Fruit fly (Drosophila melanogaster): Measurements from ENCODE around the gene CG3597.

CG3597 gene

DNA sequence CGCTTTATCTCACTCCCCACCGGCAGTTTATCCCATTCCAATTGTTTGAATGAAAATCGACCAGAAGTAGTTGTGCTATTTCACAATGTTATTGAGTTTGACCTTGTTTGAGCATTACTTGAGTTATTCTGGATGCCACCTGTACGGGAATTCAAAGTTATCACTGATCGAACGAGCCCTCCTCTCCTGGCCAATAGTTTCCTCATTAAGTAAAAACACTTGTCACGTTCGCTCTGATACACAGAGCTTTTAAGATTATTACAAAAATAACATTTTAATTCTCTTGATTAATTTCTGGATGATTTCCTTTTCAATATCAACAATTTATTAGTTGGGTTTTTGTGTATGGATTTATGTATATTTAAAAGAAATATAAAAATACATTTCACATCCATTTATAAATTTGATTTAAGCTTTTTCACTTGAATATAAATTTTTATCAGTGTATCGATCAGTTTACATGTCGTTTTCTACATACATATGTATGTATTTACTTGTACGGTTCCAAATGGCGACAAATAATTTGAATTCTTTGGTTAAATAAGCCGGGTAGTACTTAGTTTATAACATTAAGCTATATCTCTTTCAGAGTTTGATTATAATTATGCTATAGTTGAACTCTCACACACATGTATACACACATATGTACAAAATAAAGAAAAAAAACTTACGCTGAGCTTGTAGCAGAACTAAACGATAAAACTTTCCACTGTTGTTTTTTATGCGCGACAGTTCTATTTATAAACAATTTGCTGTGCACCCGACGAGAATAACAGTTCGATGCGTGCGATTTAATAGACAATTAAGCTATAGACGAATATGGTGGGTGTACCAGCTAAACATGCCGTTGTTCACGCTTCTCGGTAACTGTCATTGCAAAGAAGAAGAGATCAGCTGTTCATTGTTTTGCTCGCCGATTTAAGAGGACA lies 2.8 kb upstream of the CG3597 start, which contains the start of the genes CG3609 and CG15390 (continued):
- no peak for TF ChIP-seq Spps (tag; optimal IDR thresholded peaks at IDR 0.05)
- TF ChIP-seq NK7.1 (GFP tag; optimal IDR thresholded peaks at IDR 0.05), result peak; percentile 83
- TF ChIP-seq Xrp1 (GFP tag; IDR thresholded peaks at IDR 0.05), result peak; percentile 82
- 0 out of 3 replicates have a peak, but pooled peaks have one; percentile 11 for TF ChIP-seq z (GFP tag; IDR thresholded peaks at IDR 0.05)
- TF ChIP-seq H15 (GFP tag; IDR thresholded peaks at IDR 0.05), result peak; percentile 74; the same call in 2 of the 3 replicates
- peak; percentile 52 for TF ChIP-seq CG14710 (tag; optimal IDR thresholded peaks at IDR 0.05)
- peak; percentile 81 for TF ChIP-seq Atf3 (GFP tag; optimal IDR thresholded peaks at IDR 0.05)
- no peak for TF ChIP-seq ssp (GFP tag; IDR thresholded peaks at IDR 0.05)
- peak; percentile 9 for TF ChIP-seq salm (tag; optimal IDR thresholded peaks at IDR 0.05)
- no peak for TF ChIP-seq CG16813 (GFP tag; IDR thresholded peaks at IDR 0.05; ENCODE audit: partially characterized antibody)
- peak; percentile 88 for TF ChIP-seq Xbp1 (GFP tag; optimal IDR thresholded peaks at IDR 0.05)
- TF ChIP-seq CG17186 (GFP tag; optimal IDR thresholded peaks at IDR 0.05), result peak; percentile 35
- peak; percentile 58 for TF ChIP-seq scrt (GFP tag; optimal IDR thresholded peaks at IDR 0.05)
- peak; percentile 91 for TF ChIP-seq vfl (GFP tag; optimal IDR thresholded peaks at IDR 0.05)
- no peak for TF ChIP-seq Lhr (GFP tag; optimal IDR thresholded peaks at IDR 0.05)
- TF ChIP-seq stc (GFP tag; IDR thresholded peaks at IDR 0.05), result peak; percentile 50
- TF ChIP-seq sens-2 (GFP tag; IDR thresholded peaks at IDR 0.05), result peak; percentile 59
- TF ChIP-seq CG18764 (GFP tag; optimal IDR thresholded peaks at IDR 0.05), result peak; percentile 28
- TF ChIP-seq ro (GFP tag; IDR thresholded peaks at IDR 0.05), result no peak
- peak; percentile 87 for TF ChIP-seq CG9609 (GFP tag; optimal IDR thresholded peaks at IDR 0.05)
- peak; percentile 94 for TF ChIP-seq chn (GFP tag; optimal IDR thresholded peaks at IDR 0.05)
- TF ChIP-seq Hr39 (optimal IDR thresholded peaks at IDR 0.05), result no peak
- TF ChIP-seq CrebB (tag; optimal IDR thresholded peaks at IDR 0.05), result peak; percentile 87
- peak; percentile 75 for TF ChIP-seq ind (GFP tag; optimal IDR thresholded peaks at IDR 0.05)
- TF ChIP-seq CG11504 (tag; optimal IDR thresholded peaks at IDR 0.05), result peak; percentile 69
- peak; percentile 79 for TF ChIP-seq sqz (GFP tag; optimal IDR thresholded peaks at IDR 0.05)
- peak; percentile 25; the same call in 1 of the 3 replicates for TF ChIP-seq Opbp (GFP tag; IDR thresholded peaks at IDR 0.05; ENCODE audit: partially characterized antibody)
- TF ChIP-seq CG3726 (GFP tag; IDR thresholded peaks at IDR 0.05), result 0 out of 3 replicates have a peak, but pooled peaks have one; percentile 17
- peak; percentile 77 for TF ChIP-seq CG32772 (GFP tag; IDR thresholded peaks at IDR 0.05)
- no peak for TF ChIP-seq zen2 (GFP tag; IDR thresholded peaks at IDR 0.05; ENCODE audit: partially characterized antibody)
- no peak for TF ChIP-seq CG1832 (GFP tag; optimal IDR thresholded peaks at IDR 0.05)
- TF ChIP-seq CG18476 (GFP tag; optimal IDR thresholded peaks at IDR 0.05), result peak; percentile 38
- TF ChIP-seq ash1 (GFP tag; optimal IDR thresholded peaks at IDR 0.05), result peak; percentile 86
- peak; percentile 84 for TF ChIP-seq CG6272 (GFP tag; IDR thresholded peaks at IDR 0.05)
- TF ChIP-seq tgo (GFP tag; IDR thresholded peaks at IDR 0.05), result peak; percentile 64
- no peak for TF ChIP-seq nau (GFP tag; optimal IDR thresholded peaks at IDR 0.05)
- TF ChIP-seq CG4424 (GFP tag; optimal IDR thresholded peaks at IDR 0.05), result peak; percentile 56
- peak; percentile 51; the same call in 1 of the 3 replicates for TF ChIP-seq CG34224 (GFP tag; IDR thresholded peaks at IDR 0.05; ENCODE audit: partially characterized antibody)
- TF ChIP-seq BtbVII (GFP tag; optimal IDR thresholded peaks at IDR 0.05), result peak; percentile 22
- peak; percentile 1 for TF ChIP-seq CG10654 (GFP tag; optimal IDR thresholded peaks at IDR 0.05)
- peak; percentile 60 for TF ChIP-seq CG7372 (GFP tag; IDR thresholded peaks at IDR 0.05)
- peak; percentile 92 for TF ChIP-seq shn (GFP tag; optimal IDR thresholded peaks at IDR 0.05)
- TF ChIP-seq Dp (GFP tag; optimal IDR thresholded peaks at IDR 0.05), result peak; percentile 25
- no peak for TF ChIP-seq CG14860 (GFP tag; IDR thresholded peaks at IDR 0.05; ENCODE audit: partially characterized antibody)
- no peak for TF ChIP-seq prd (optimal IDR thresholded peaks at IDR 0.05)
- TF ChIP-seq prd (GFP tag; IDR thresholded peaks at IDR 0.05), result peak; percentile 86
- TF ChIP-seq CG10979 (tag; optimal IDR thresholded peaks at IDR 0.05), result peak; percentile 64
- TF ChIP-seq psq (GFP tag; optimal IDR thresholded peaks at IDR 0.05), result peak; percentile 12
- TF ChIP-seq ap (GFP tag; IDR thresholded peaks at IDR 0.05), result peak; percentile 30; the same call in 1 of the 2 replicates
